Fruit fly (Drosophila melanogaster): ENCODE data around the gene TwdlZ.

TwdlZ gene

dm6 chrX:16772882-16773827 is 35.2 kb downstream of the TwdlZ start (continued):
- TF ChIP-seq CG15479 (GFP tag; optimal IDR thresholded peaks at IDR 0.05): no peak
- TF ChIP-seq CG1603 (tag; optimal IDR thresholded peaks at IDR 0.05): peak; percentile 72
- peak; percentile 17 for TF ChIP-seq CG1233 (GFP tag; optimal IDR thresholded peaks at IDR 0.05)
- peak; percentile 55; the same call in 1 of the 2 replicates for TF ChIP-seq CG32532 (GFP tag; IDR thresholded peaks at IDR 0.05)
- TF ChIP-seq ssp (GFP tag; IDR thresholded peaks at IDR 0.05): peak; percentile 47; the same call in 1 of the 2 replicates
- no peak for TF ChIP-seq eyg (GFP tag; optimal IDR thresholded peaks at IDR 0.05)
- peak; percentile 49; the same call in 1 of the 2 replicates for TF ChIP-seq danr (GFP tag; IDR thresholded peaks at IDR 0.05)
- TF ChIP-seq Max (GFP tag; optimal IDR thresholded peaks at IDR 0.05): peak; percentile 44
- peak; percentile 7 for TF ChIP-seq NK7.1 (GFP tag; optimal IDR thresholded peaks at IDR 0.05)
- TF ChIP-seq pnt (GFP tag; optimal IDR thresholded peaks at IDR 0.05): peak; percentile 74
- no peak for TF ChIP-seq Lim3 (GFP tag; IDR thresholded peaks at IDR 0.05)
- TF ChIP-seq fu2 (GFP tag; optimal IDR thresholded peaks at IDR 0.05): no peak
- no peak for TF ChIP-seq CG4282 (GFP tag; optimal IDR thresholded peaks at IDR 0.05)
- no peak for TF ChIP-seq toy (GFP tag; IDR thresholded peaks at IDR 0.05)
- peak; percentile 90 for TF ChIP-seq Xrp1 (GFP tag; IDR thresholded peaks at IDR 0.05)
- no peak for TF ChIP-seq CG3847 (GFP tag; IDR thresholded peaks at IDR 0.05)
- no peak for TF ChIP-seq CG10431 (GFP tag; optimal IDR thresholded peaks at IDR 0.05)
- peak; percentile 69 for TF ChIP-seq nmo (GFP tag; optimal IDR thresholded peaks at IDR 0.05)
- TF ChIP-seq CG6813 (GFP tag; optimal IDR thresholded peaks at IDR 0.05): peak; percentile 27
- TF ChIP-seq H2.0 (GFP tag; IDR thresholded peaks at IDR 0.05): peak; percentile 53; the same call in 1 of the 2 replicates
- TF ChIP-seq CG14710 (tag; optimal IDR thresholded peaks at IDR 0.05): peak; percentile 64
- no peak for TF ChIP-seq p53 (GFP tag; optimal IDR thresholded peaks at IDR 0.05)
- TF ChIP-seq CG2678 (tag; optimal IDR thresholded peaks at IDR 0.05): peak; percentile 42
- peak; percentile 29 for TF ChIP-seq gcm2 (GFP tag; optimal IDR thresholded peaks at IDR 0.05)
- 0 out of 2 replicates have a peak, but pooled peaks have one; percentile 42 for TF ChIP-seq CG4730 (GFP tag; IDR thresholded peaks at IDR 0.05)
- no peak for TF ChIP-seq CG11560 (tag; IDR thresholded peaks at IDR 0.05)
- TF ChIP-seq Blimp-1 (GFP tag; optimal IDR thresholded peaks at IDR 0.05): peak; percentile 73
- TF ChIP-seq al (GFP tag; IDR thresholded peaks at IDR 0.05): no peak
- peak; percentile 66; the same call in 1 of the 2 replicates for TF ChIP-seq CG11696 (GFP tag; IDR thresholded peaks at IDR 0.05)
- TF ChIP-seq CG3065 (GFP tag; optimal IDR thresholded peaks at IDR 0.05): no peak
- TF ChIP-seq Hr3 (GFP tag; optimal IDR thresholded peaks at IDR 0.05): peak; percentile 50
- no peak for TF ChIP-seq CG4617 (GFP tag; optimal IDR thresholded peaks at IDR 0.05; ENCODE audit: borderline replicate concordance)
- TF ChIP-seq CG12104 (GFP tag; optimal IDR thresholded peaks at IDR 0.05): peak; percentile 5
- peak; percentile 72 for TF ChIP-seq CG4424 (GFP tag; optimal IDR thresholded peaks at IDR 0.05)
- peak; percentile 48; the same call in 1 of the 2 replicates for TF ChIP-seq Nf-YA (GFP tag; IDR thresholded peaks at IDR 0.05)
- peak; percentile 27; the same call in 1 of the 2 replicates for TF ChIP-seq crol (GFP tag; IDR thresholded peaks at IDR 0.05)
- TF ChIP-seq Gsc (GFP tag; IDR thresholded peaks at IDR 0.05): no peak
- TF ChIP-seq sqz (GFP tag; optimal IDR thresholded peaks at IDR 0.05): no peak
- TF ChIP-seq Xbp1 (GFP tag; optimal IDR thresholded peaks at IDR 0.05): peak; percentile 38
- TF ChIP-seq run (tag; optimal IDR thresholded peaks at IDR 0.05): no peak
- TF ChIP-seq D19A (tag; optimal IDR thresholded peaks at IDR 0.05): peak; percentile 54
- TF ChIP-seq pfk (GFP tag; optimal IDR thresholded peaks at IDR 0.05): no peak
- peak; percentile 64; the same call in 1 of the 2 replicates for TF ChIP-seq dan (GFP tag; IDR thresholded peaks at IDR 0.05)
- TF ChIP-seq ro (GFP tag; IDR thresholded peaks at IDR 0.05): 0 out of 2 replicates have a peak, but pooled peaks have one; percentile 15
- TF ChIP-seq CG8359 (GFP tag; optimal IDR thresholded peaks at IDR 0.05; ENCODE audit: borderline replicate concordance): peak; percentile 28
- TF ChIP-seq sob (GFP tag; IDR thresholded peaks at IDR 0.05): peak; percentile 59; the same call in 1 of the 2 replicates
- no peak for TF ChIP-seq inv (GFP tag; IDR thresholded peaks at IDR 0.05; ENCODE audit: partially characterized antibody)
- peak; percentile 52 for TF ChIP-seq ind (GFP tag; optimal IDR thresholded peaks at IDR 0.05)

All from whole organism, embryonic.